Fruit fly (Drosophila melanogaster) S2 (cell line): ENCODE data around the gene snf.

Experiments
- CG8478 ChIP-seq: fragments of >200 bp; optimal IDR thresholded peaks from 2 replicates; lab custom pipeline; 2018
- CTCF ChIP-seq, 2 experiments: fragments of >200 bp; optimal IDR thresholded peaks; 2 replicates each; lab custom pipeline; 2018

DNA sequence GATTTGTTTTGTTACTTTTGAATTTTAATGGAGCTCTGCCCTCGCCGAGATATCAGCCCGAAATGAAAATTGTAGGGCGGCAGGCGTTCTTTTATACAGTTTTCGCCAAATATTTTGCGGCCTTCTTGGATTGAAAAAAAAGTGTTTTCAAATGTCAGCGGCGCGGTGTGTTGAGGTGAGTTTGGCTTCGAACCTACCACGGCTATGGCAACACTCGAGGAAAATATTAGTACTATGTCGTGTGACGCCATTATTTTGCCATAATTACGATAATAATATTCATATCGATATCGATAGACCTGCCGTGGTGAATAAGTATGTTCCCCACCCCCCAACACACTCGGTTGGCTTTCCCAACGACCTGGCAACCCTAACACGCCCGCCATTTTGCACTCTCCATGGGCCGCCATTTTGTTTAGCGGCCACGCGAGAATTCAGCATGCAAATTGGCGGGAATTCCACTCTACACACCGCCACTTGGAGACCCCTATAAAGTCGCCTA lies 2.8 kb downstream of the snf start, which contains the start of the genes TrxT and dhd:
- TF ChIP-seq CG8478 (lab: Kevin White, UChicago) (no peak), CTCF (optimal IDR thresholded peaks at IDR 0.05; lab: Kevin White, UChicago) (no peak)
